Fruit fly (Drosophila melanogaster) whole organism, embryonic: ENCODE measurements around the gene ssp.

ENCODE experiments used
- Awh ChIP-seq: fragments of 200-800 bp; sonication (Bioruptor generic); IDR thresholded peaks from 2 replicates; pipeline ENCODE4, ENCODE4 v1.3.6; 2022; ENCODE audit warnings: missing biosample characterization, missing genetic modification characterization
- Bteb2 ChIP-seq: fragments of 200-800 bp; sonication (Bioruptor generic); optimal IDR thresholded peaks from 2 replicates; lab custom pipeline; 2016; ENCODE audit warnings: missing biosample characterization, missing genetic modification characterization
- CG11695 ChIP-seq: fragments of 200-800 bp; sonication (Bioruptor generic); IDR thresholded peaks from 3 replicates; pipeline ENCODE4 v1.3.6; 2022; ENCODE audit warnings: missing biosample characterization, missing genetic modification characterization
- CG12155 ChIP-seq: fragments of 200-800 bp; sonication (Bioruptor generic); optimal IDR thresholded peaks from 3 replicates; lab custom pipeline; 2016; ENCODE audit warnings: missing biosample characterization, missing genetic modification characterization
- CG15073 ChIP-seq: fragments of 200-800 bp; sonication (Bioruptor generic); optimal IDR thresholded peaks from 2 replicates; lab custom pipeline; 2016; ENCODE audit warnings: missing biosample characterization, missing genetic modification characterization
- CG17361 ChIP-seq: fragments of 200-800 bp; sonication (Bioruptor generic); IDR thresholded peaks from 3 replicates; pipeline ENCODE4 v1.3.6; 2022; ENCODE audit warnings: missing biosample characterization, missing genetic modification characterization
- CG17385 ChIP-seq: fragments of 200-800 bp; sonication (Bioruptor generic); optimal IDR thresholded peaks from 3 replicates; lab custom pipeline; 2018; ENCODE audit warnings: missing biosample characterization, mild to moderate bottlenecking, missing genetic modification characterization
- CG17568 ChIP-seq: fragments of 200-800 bp; sonication (Bioruptor generic); optimal IDR thresholded peaks from 2 replicates; lab custom pipeline; 2018; ENCODE audit warnings: missing biosample characterization, mild to moderate bottlenecking, missing genetic modification characterization, moderate library complexity
- CG18599 ChIP-seq: fragments of 200-800 bp; sonication (Bioruptor generic); optimal IDR thresholded peaks from 3 replicates; lab custom pipeline; 2017; ENCODE audit warnings: missing biosample characterization, missing genetic modification characterization, mild to moderate bottlenecking, moderate library complexity, missing genetic modification reagents
- CG32767 ChIP-seq: fragments of 200-800 bp; sonication (Bioruptor generic); IDR thresholded peaks from 2 replicates; pipeline ENCODE4 v1.3.6; 2022; ENCODE audit warnings: missing biosample characterization, missing genetic modification characterization
- CG6791 ChIP-seq: fragments of 200-800 bp; sonication (Bioruptor generic); IDR thresholded peaks from 3 replicates; pipeline ENCODE4 v1.3.6; 2022; ENCODE audit warnings: missing biosample characterization, missing genetic modification characterization; ENCODE audit not compliant: partially characterized antibody
- CG8765 ChIP-seq: fragments of 200-800 bp; sonication (Bioruptor generic); IDR thresholded peaks from 2 replicates; pipeline ENCODE4 v1.3.6; 2022; ENCODE audit warnings: missing biosample characterization, missing genetic modification characterization
- D19B ChIP-seq: fragments of 200-800 bp; sonication (Bioruptor generic); optimal IDR thresholded peaks from 2 replicates; lab custom pipeline; 2017; ENCODE audit warnings: missing biosample characterization, mild to moderate bottlenecking, missing genetic modification characterization
- HLH3B ChIP-seq: fragments of 200-800 bp; sonication (Bioruptor generic); IDR thresholded peaks from 2 replicates; pipeline ENCODE4 v1.3.6; 2022; ENCODE audit warnings: missing biosample characterization, missing genetic modification characterization
- HLH4C ChIP-seq: fragments of 200-800 bp; sonication (Bioruptor generic); IDR thresholded peaks from 3 replicates; pipeline ENCODE4 v1.3.6; 2022; ENCODE audit warnings: missing biosample characterization, missing genetic modification characterization; ENCODE audit not compliant: partially characterized antibody
- Hand ChIP-seq: fragments of 200-800 bp; sonication (Bioruptor generic); optimal IDR thresholded peaks from 2 replicates; lab custom pipeline; 2017; ENCODE audit warnings: mild to moderate bottlenecking, missing biosample characterization, missing genetic modification reagents, missing genetic modification characterization
- HmgD ChIP-seq: fragments of 200-800 bp; sonication (Bioruptor generic); optimal IDR thresholded peaks from 3 replicates; lab custom pipeline; 2016; ENCODE audit warnings: missing biosample characterization, missing genetic modification characterization
- Hr39 ChIP-seq: fragments of >200 bp; optimal IDR thresholded peaks from 2 replicates; lab custom pipeline; 2017
- Neu2 ChIP-seq: fragments of 200-800 bp; sonication (Bioruptor generic); optimal IDR thresholded peaks from 3 replicates; lab custom pipeline; 2016; ENCODE audit warnings: missing biosample characterization, missing genetic modification characterization, borderline replicate concordance
- TFAM ChIP-seq: fragments of 200-800 bp; sonication (Bioruptor generic); optimal IDR thresholded peaks from 2 replicates; lab custom pipeline; 2017; ENCODE audit warnings: missing biosample characterization, missing genetic modification characterization, inconsistent platforms
- Tbp ChIP-seq: fragments of >200 bp; optimal IDR thresholded peaks from 2 replicates; lab custom pipeline; 2018; ENCODE audit warnings: missing biosample characterization, missing genetic modification characterization
- Xbp1 ChIP-seq: fragments of 200-800 bp; sonication (Bioruptor generic); optimal IDR thresholded peaks from 3 replicates; lab custom pipeline; 2016; ENCODE audit warnings: missing biosample characterization, mild to moderate bottlenecking, missing genetic modification characterization
- ato ChIP-seq: fragments of 200-800 bp; sonication (Bioruptor generic); IDR thresholded peaks from 2 replicates; pipeline ENCODE4 v1.3.6; 2022; ENCODE audit warnings: missing biosample characterization, missing genetic modification characterization; ENCODE audit not compliant: partially characterized antibody
- br ChIP-seq: fragments of >200 bp; optimal IDR thresholded peaks from 2 replicates; lab custom pipeline; 2017
- cg ChIP-seq: fragments of 200-800 bp; sonication (Bioruptor generic); optimal IDR thresholded peaks from 3 replicates; lab custom pipeline; 2019; ENCODE audit warnings: missing biosample characterization, mild to moderate bottlenecking, missing genetic modification characterization, moderate library complexity
- chinmo ChIP-seq: fragments of 200-800 bp; sonication (Bioruptor generic); IDR thresholded peaks from 4 replicates; pipeline ENCODE4 v1.3.6; 2022; ENCODE audit warnings: missing biosample characterization, missing genetic modification characterization; ENCODE audit not compliant: partially characterized antibody
- corto ChIP-seq: fragments of 200-800 bp; sonication (Bioruptor generic); optimal IDR thresholded peaks from 2 replicates; lab custom pipeline; 2016; ENCODE audit warnings: missing biosample characterization, mild to moderate bottlenecking, missing genetic modification characterization, moderate library complexity
- crp ChIP-seq, 2 experiments: fragments of 200-800 bp; sonication (Bioruptor generic); optimal IDR thresholded peaks; 2 replicates in 1 of 2; 3 replicates in 1 of 2; lab custom pipeline; 2017; ENCODE audit warnings: missing biosample characterization in 2 of 2, missing genetic modification characterization in 2 of 2, mild to moderate bottlenecking in 1 of 2, moderate library complexity in 1 of 2
- dimm ChIP-seq: fragments of 200-800 bp; sonication (Bioruptor generic); IDR thresholded peaks from 2 replicates; pipeline ENCODE4 v1.3.6; 2022; ENCODE audit warnings: missing biosample characterization, missing genetic modification characterization
- eyg ChIP-seq: fragments of 200-800 bp; sonication (Bioruptor generic); optimal IDR thresholded peaks from 3 replicates; lab custom pipeline; 2016; ENCODE audit warnings: missing biosample characterization, missing genetic modification characterization
- fd3F ChIP-seq: fragments of 200-800 bp; sonication (Bioruptor generic); optimal IDR thresholded peaks from 2 replicates; lab custom pipeline; 2018; ENCODE audit warnings: missing biosample characterization, mild to moderate bottlenecking, missing genetic modification characterization, moderate library complexity
- gfzf ChIP-seq: fragments of 200-800 bp; sonication (Bioruptor generic); optimal IDR thresholded peaks from 2 replicates; lab custom pipeline; 2016; ENCODE audit warnings: missing biosample characterization, mild to moderate bottlenecking, missing genetic modification characterization, moderate library complexity
- gsb-n ChIP-seq: fragments of 200-800 bp; sonication (Bioruptor generic); optimal IDR thresholded peaks from 3 replicates; lab custom pipeline; 2018; ENCODE audit warnings: missing biosample characterization, mild to moderate bottlenecking, missing genetic modification characterization
- lov ChIP-seq, 2 experiments: fragments of 200-800 bp in 1 of 2; fragments of >200 bp in 1 of 2; sonication (Bioruptor generic) in 1 of 2; IDR thresholded peaks in 1 of 2; optimal IDR thresholded peaks in 1 of 2; 2 replicates in 1 of 2; 3 replicates in 1 of 2; pipeline versions ENCODE4 v1.3.6 to Lab custom; 2017 to 2022; ENCODE audit warnings: missing biosample characterization in 1 of 2, missing genetic modification characterization in 1 of 2
- maf-S ChIP-seq: fragments of 200-800 bp; sonication (Bioruptor generic); optimal IDR thresholded peaks from 2 replicates; lab custom pipeline; 2016; ENCODE audit warnings: missing biosample characterization, missing genetic modification characterization
- nmo ChIP-seq: fragments of 200-800 bp; sonication (Bioruptor generic); optimal IDR thresholded peaks from 2 replicates; lab custom pipeline; 2018; ENCODE audit warnings: missing biosample characterization, mild to moderate bottlenecking, missing genetic modification characterization, moderate library complexity
- pb ChIP-seq: fragments of 200-800 bp; sonication (Bioruptor generic); optimal IDR thresholded peaks from 3 replicates; lab custom pipeline; 2016; ENCODE audit warnings: missing biosample characterization, missing genetic modification characterization
- sd ChIP-seq: fragments of 200-800 bp; sonication (Bioruptor generic); optimal IDR thresholded peaks from 3 replicates; lab custom pipeline; 2018; ENCODE audit warnings: missing biosample characterization, mild to moderate bottlenecking, missing genetic modification characterization, moderate library complexity
- sens ChIP-seq: fragments of 200-800 bp; sonication (Bioruptor generic); peaks from one replicate; lab custom pipeline; 2016; ENCODE audit warnings: missing biosample characterization, missing genetic modification characterization
- sim ChIP-seq: fragments of 200-800 bp; sonication (Bioruptor generic); IDR thresholded peaks from 2 replicates; pipeline ENCODE4 v1.3.6; 2022; ENCODE audit warnings: missing biosample characterization, missing genetic modification characterization
- trh ChIP-seq: fragments of 200-800 bp; sonication (Bioruptor generic); optimal IDR thresholded peaks from 2 replicates; lab custom pipeline; 2016; ENCODE audit warnings: missing biosample characterization, missing genetic modification characterization
- vvl ChIP-seq: fragments of 200-800 bp; sonication (Bioruptor generic); IDR thresholded peaks from 2 replicates; pipeline ENCODE4 v1.3.6; 2022; ENCODE audit warnings: missing biosample characterization, missing genetic modification characterization
- wdn ChIP-seq: fragments of 200-800 bp; sonication (Bioruptor generic); IDR thresholded peaks from 2 replicates; pipeline ENCODE4 v1.3.6; 2022; ENCODE audit warnings: missing biosample characterization, missing genetic modification characterization
- wor ChIP-seq: fragments of 200-800 bp; sonication (Bioruptor generic); IDR thresholded peaks from 2 replicates; pipeline ENCODE4 v1.3.6; 2022; ENCODE audit warnings: missing biosample characterization, missing genetic modification characterization
- zfh2 ChIP-seq: fragments of 200-800 bp; sonication (Bioruptor generic); optimal IDR thresholded peaks from 2 replicates; lab custom pipeline; 2016; ENCODE audit warnings: missing biosample characterization, missing genetic modification characterization

The ssp gene

dm6 chr3L:12084969-12085690 is 32.9 kb upstream of the ssp start (continued):
- TF ChIP-seq CG17385 = no peak
- peak; percentile 29 for TF ChIP-seq CG18599
- no peak for TF ChIP-seq cg

dm6 chr3L:12085691-12086078 is 32.4 kb upstream of the ssp start:
- TF ChIP-seq lov (optimal IDR thresholded peaks at IDR 0.05; lab: Kevin White, UChicago) (no peak), lov (GFP tag; IDR thresholded peaks at IDR 0.05; lab: Robert Waterston, UW) (no peak), crp (GFP tag; optimal IDR thresholded peaks at IDR 0.05; lab: Kevin White, UChicago) (no peak), Hand (GFP tag; lab: Kevin White, UChicago) (no peak), HmgD (no peak), CG17361 (GFP tag; lab: Robert Waterston, UW) (0 out of 3 replicates have a peak, but pooled peaks have one; percentile 12), gsb-n (tag; lab: Kevin White, UChicago) (no peak), dimm (GFP tag; lab: Robert Waterston, UW) (no peak), br (lab: Kevin White, UChicago) (no peak), gfzf (GFP tag; lab: Kevin White, UChicago) (no peak), Hr39 (lab: Kevin White, UChicago) (no peak), D19B (no peak), CG8765 (no peak), HLH4C (no peak), HLH3B (GFP tag; lab: Robert Waterston, UW) (no peak), wdn (GFP tag; lab: Robert Waterston, UW) (no peak), CG12155 (GFP tag; lab: Kevin White, UChicago) (no peak), fd3F (GFP tag; lab: Kevin White, UChicago) (no peak), CG11695 (GFP tag; lab: Robert Waterston, UW) (no peak), zfh2 (no peak), Tbp (no peak), corto (GFP tag; lab: Kevin White, UChicago) (no peak), TFAM (GFP tag; lab: Kevin White, UChicago) (no peak), CG15073 (GFP tag; lab: Kevin White, UChicago) (no peak), wor (no peak), Neu2 (no peak), eyg (GFP tag; lab: Kevin White, UChicago) (no peak), pb (GFP tag; lab: Kevin White, UChicago) (no peak), sd (peak; percentile 63), nmo (no peak), chinmo (GFP tag; lab: Robert Waterston, UW) (0 out of 4 replicates have a peak, but pooled peaks have one; percentile 27), trh (GFP tag; lab: Kevin White, UChicago) (no peak), CG6791 (no peak), Xbp1 (GFP tag; lab: Kevin White, UChicago) (no peak), maf-S (GFP tag; lab: Kevin White, UChicago) (no peak), Bteb2 (no peak), sens (GFP tag; lab: Kevin White, UChicago) (peak; percentile 22), CG17568 (GFP tag; lab: Kevin White, UChicago) (no peak), vvl (GFP tag; lab: Robert Waterston, UW) (peak; percentile 78), CG32767 (GFP tag; lab: Robert Waterston, UW) (no peak), sim (GFP tag; lab: Robert Waterston, UW) (no peak), ato (GFP tag; lab: Robert Waterston, UW) (no peak), Awh (GFP tag; lab: Robert Waterston, UW) (peak; percentile 67)
- TF ChIP-seq, all 482 proteins: peak for 6
